Worm (Caenorhabditis elegans): ENCODE data around the gene srab-24.

DNA sequence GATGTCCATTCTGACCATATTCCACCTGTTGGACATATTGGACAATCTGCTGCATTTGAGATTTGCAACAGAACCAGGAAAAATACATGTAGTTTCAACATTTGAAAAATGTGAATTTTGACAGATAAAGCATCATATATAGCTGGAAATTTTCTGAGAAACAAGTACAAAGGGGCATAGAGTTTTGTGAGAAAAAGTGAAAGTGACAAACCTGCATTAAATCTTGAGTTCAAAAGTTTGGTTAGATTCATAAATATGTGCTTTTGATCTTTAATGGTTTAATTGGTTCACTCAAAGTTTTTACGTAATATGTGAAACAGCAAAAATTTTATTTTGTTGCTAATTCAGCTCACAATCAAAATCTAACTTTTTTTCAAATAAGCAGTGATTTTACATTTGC is 21.9 kb downstream of the srab-24 start, which contains the start of gene F02H6.7:
- TF ChIP-seq mdl-1 (tag; optimal IDR thresholded peaks at IDR 0.05) (no peak), alr-1 (tag; optimal IDR thresholded peaks at IDR 0.05) (no peak), unc-39 (tag; optimal IDR thresholded peaks at IDR 0.05) (no peak), nhr-10 (tag; optimal IDR thresholded peaks at IDR 0.05) (no peak), nhr-77 (tag; optimal IDR thresholded peaks at IDR 0.05) (no peak)
